Fruit fly (Drosophila melanogaster) whole organism, embryonic: ENCODE measurements around the gene Pde9.

Experiments
- ATbp ChIP-seq: fragments of 200-800 bp; sonication (Bioruptor generic); optimal IDR thresholded peaks from 2 replicates; lab custom pipeline; 2017; ENCODE audit warnings: missing biosample characterization, mild to moderate bottlenecking, missing genetic modification characterization, missing genetic modification reagents
- CG10462 ChIP-seq: fragments of 200-800 bp; sonication (Bioruptor generic); optimal IDR thresholded peaks from 2 replicates; lab custom pipeline; 2016; ENCODE audit warnings: missing biosample characterization, missing genetic modification characterization
- CG10543 ChIP-seq: fragments of 200-800 bp; sonication (Bioruptor generic); optimal IDR thresholded peaks from 3 replicates; lab custom pipeline; 2017; ENCODE audit warnings: missing biosample characterization, mild to moderate bottlenecking, missing genetic modification characterization, moderate library complexity
- CG10959 ChIP-seq: fragments of 200-800 bp; sonication (Bioruptor generic); IDR thresholded peaks from 2 replicates; pipeline ENCODE4 v1.3.6; 2022; ENCODE audit warnings: missing biosample characterization, missing genetic modification characterization
- CG11456 ChIP-seq: fragments of 200-800 bp; sonication (Bioruptor generic); IDR thresholded peaks from 3 replicates; pipeline ENCODE4 v1.3.6; 2022; ENCODE audit warnings: missing biosample characterization, missing genetic modification characterization
- CG12744 ChIP-seq: fragments of 200-800 bp; sonication (Bioruptor generic); optimal IDR thresholded peaks from 2 replicates; lab custom pipeline; 2016; ENCODE audit warnings: missing biosample characterization, missing genetic modification characterization
- CG12769 ChIP-seq: fragments of 200-800 bp; sonication (Bioruptor generic); optimal IDR thresholded peaks from 2 replicates; lab custom pipeline; 2019; ENCODE audit warnings: missing biosample characterization, mild to moderate bottlenecking, missing genetic modification characterization, moderate library complexity
- CG1529 ChIP-seq: fragments of 200-800 bp; sonication (Bioruptor generic); optimal IDR thresholded peaks from 3 replicates; lab custom pipeline; 2018; ENCODE audit warnings: missing biosample characterization, missing genetic modification characterization
- CG18476 ChIP-seq: fragments of 200-800 bp; sonication (Bioruptor generic); optimal IDR thresholded peaks from 2 replicates; lab custom pipeline; 2016; ENCODE audit warnings: missing biosample characterization, mild to moderate bottlenecking, missing genetic modification characterization
- CG2120 ChIP-seq: fragments of 200-800 bp; sonication (Bioruptor generic); optimal IDR thresholded peaks from 3 replicates; lab custom pipeline; 2016; ENCODE audit warnings: missing biosample characterization, missing genetic modification characterization
- CG2889 ChIP-seq: fragments of 200-800 bp; sonication (Bioruptor generic); IDR thresholded peaks from 3 replicates; pipeline ENCODE4 v1.3.6; 2022; ENCODE audit warnings: missing biosample characterization, missing genetic modification characterization
- CG3281 ChIP-seq: fragments of 200-800 bp; sonication (Bioruptor generic); optimal IDR thresholded peaks from 3 replicates; lab custom pipeline; 2017; ENCODE audit warnings: missing biosample characterization, mild to moderate bottlenecking, missing genetic modification characterization
- CG3726 ChIP-seq: fragments of 200-800 bp; sonication (Bioruptor generic); IDR thresholded peaks from 3 replicates; pipeline ENCODE4, ENCODE4 v1.3.6; 2022; ENCODE audit warnings: missing biosample characterization, missing genetic modification characterization
- CG3995 ChIP-seq: fragments of 200-800 bp; sonication (Bioruptor generic); optimal IDR thresholded peaks from 3 replicates; lab custom pipeline; 2016; ENCODE audit warnings: missing biosample characterization, missing genetic modification characterization
- CG4707 ChIP-seq: fragments of 200-800 bp; sonication (Bioruptor generic); optimal IDR thresholded peaks from 2 replicates; lab custom pipeline; 2018; ENCODE audit warnings: missing biosample characterization, mild to moderate bottlenecking, missing genetic modification characterization, moderate library complexity
- CG7357 ChIP-seq: fragments of 200-800 bp; sonication (Bioruptor generic); IDR thresholded peaks from 3 replicates; pipeline ENCODE4 v1.3.6; 2022; ENCODE audit warnings: missing biosample characterization, missing genetic modification characterization
- CG7556 ChIP-seq: fragments of 200-800 bp; sonication (Bioruptor generic); optimal IDR thresholded peaks from 2 replicates; lab custom pipeline; 2017; ENCODE audit warnings: missing biosample characterization, mild to moderate bottlenecking, missing genetic modification characterization
- CG7963 ChIP-seq: fragments of 200-800 bp; sonication (Bioruptor generic); IDR thresholded peaks from 3 replicates; pipeline ENCODE4 v1.3.6; 2022; ENCODE audit warnings: missing biosample characterization, missing genetic modification characterization; ENCODE audit not compliant: partially characterized antibody
- CG8089 ChIP-seq: fragments of 200-800 bp; sonication (Bioruptor generic); optimal IDR thresholded peaks from 3 replicates; lab custom pipeline; 2016; ENCODE audit warnings: missing biosample characterization, missing genetic modification characterization
- CG8478 ChIP-seq: fragments of >200 bp; optimal IDR thresholded peaks from 2 replicates; lab custom pipeline; 2018
- CG8924 ChIP-seq: fragments of 200-800 bp; optimal IDR thresholded peaks from 3 replicates; lab custom pipeline; 2019; ENCODE audit warnings: missing biosample characterization, mild to moderate bottlenecking, missing genetic modification characterization, moderate library complexity
- CG9437 ChIP-seq: fragments of 200-800 bp; sonication (Bioruptor generic); optimal IDR thresholded peaks from 2 replicates; lab custom pipeline; 2018; ENCODE audit warnings: missing biosample characterization, mild to moderate bottlenecking, missing genetic modification characterization
- CG9727 ChIP-seq: fragments of 200-800 bp; sonication (Bioruptor generic); optimal IDR thresholded peaks from 3 replicates; lab custom pipeline; 2017; ENCODE audit warnings: missing biosample characterization, mild to moderate bottlenecking, missing genetic modification characterization
- Dek ChIP-seq: fragments of 200-800 bp; sonication (Bioruptor generic); optimal IDR thresholded peaks from 3 replicates; lab custom pipeline; 2019; ENCODE audit warnings: missing biosample characterization, mild to moderate bottlenecking, missing genetic modification characterization, moderate library complexity
- Dfd ChIP-seq, 2 experiments: fragments of >200 bp; optimal IDR thresholded peaks; 2 replicates each; lab custom pipeline; 2017; ENCODE audit warnings: missing biosample characterization in 2 of 2, missing genetic modification characterization in 2 of 2
- Ets97D ChIP-seq: fragments of 200-800 bp; sonication (Bioruptor generic); optimal IDR thresholded peaks from 3 replicates; lab custom pipeline; 2016; ENCODE audit warnings: missing biosample characterization, missing genetic modification characterization
- H15 ChIP-seq: fragments of 200-800 bp; sonication (Bioruptor generic); IDR thresholded peaks from 3 replicates; pipeline ENCODE4 v1.3.6; 2022; ENCODE audit warnings: missing biosample characterization, missing genetic modification characterization
- MBD-R2 ChIP-seq: fragments of 200-800 bp; sonication (Bioruptor generic); IDR thresholded peaks from 2 replicates; pipeline ENCODE4 v1.3.6; 2022; ENCODE audit warnings: missing biosample characterization, missing genetic modification characterization
- NC2α ChIP-seq: fragments of 200-800 bp; sonication (Bioruptor generic); optimal IDR thresholded peaks from 2 replicates; lab custom pipeline; 2016; ENCODE audit warnings: missing biosample characterization, missing genetic modification characterization
- Nf-YA ChIP-seq: fragments of 200-800 bp; sonication (Bioruptor generic); IDR thresholded peaks from 2 replicates; pipeline ENCODE4 v1.3.6; 2022; ENCODE audit warnings: missing biosample characterization, missing genetic modification characterization
- Oli ChIP-seq: fragments of 200-800 bp; sonication (Bioruptor generic); optimal IDR thresholded peaks from 2 replicates; lab custom pipeline; 2018; ENCODE audit warnings: missing biosample characterization, mild to moderate bottlenecking, missing genetic modification characterization, moderate library complexity
- Scr ChIP-seq: fragments of 200-800 bp; sonication (Bioruptor generic); IDR thresholded peaks from 2 replicates; pipeline ENCODE4 v1.3.6; 2022; ENCODE audit warnings: missing biosample characterization, missing genetic modification characterization; ENCODE audit not compliant: partially characterized antibody
- Side ChIP-seq: fragments of 200-800 bp; sonication (Bioruptor generic); optimal IDR thresholded peaks from 2 replicates; lab custom pipeline; 2016; ENCODE audit warnings: missing biosample characterization, missing genetic modification characterization
- Stat92E ChIP-seq, 3 experiments: fragments of >200 bp in 2 of 3; fragments of 200-800 bp in 1 of 3; sonication (Bioruptor generic) in 1 of 3; optimal IDR thresholded peaks; 2 replicates each; lab custom pipeline; 2017 to 2019; ENCODE audit warnings: missing biosample characterization in 3 of 3, missing genetic modification characterization in 3 of 3, mild to moderate bottlenecking in 1 of 3, moderate library complexity in 1 of 3
- aop ChIP-seq: fragments of 200-800 bp; sonication (Bioruptor generic); IDR thresholded peaks from 2 replicates; pipeline ENCODE4 v1.3.6; 2022; ENCODE audit warnings: missing biosample characterization, missing genetic modification characterization
- cas ChIP-seq: fragments of 200-800 bp; sonication (Bioruptor generic); IDR thresholded peaks from 2 replicates; pipeline ENCODE4 v1.3.6; 2022; ENCODE audit warnings: missing biosample characterization, missing genetic modification characterization
- cwo ChIP-seq: fragments of 200-800 bp; sonication (Bioruptor generic); optimal IDR thresholded peaks from 3 replicates; lab custom pipeline; 2017; ENCODE audit warnings: missing biosample characterization, missing genetic modification characterization, mild to moderate bottlenecking, moderate library complexity, missing genetic modification reagents
- grn ChIP-seq: fragments of 200-800 bp; sonication (Bioruptor generic); optimal IDR thresholded peaks from 3 replicates; lab custom pipeline; 2017; ENCODE audit warnings: missing biosample characterization, missing genetic modification characterization
- ham ChIP-seq: fragments of 200-800 bp; sonication (Bioruptor generic); IDR thresholded peaks from 2 replicates; pipeline ENCODE4 v1.3.6; 2022; ENCODE audit warnings: missing biosample characterization, missing genetic modification characterization
- hbn ChIP-seq: fragments of 200-800 bp; sonication (Bioruptor generic); IDR thresholded peaks from 2 replicates; pipeline ENCODE4 v1.3.6; 2022; ENCODE audit warnings: missing biosample characterization, missing genetic modification characterization; ENCODE audit not compliant: partially characterized antibody
- insv ChIP-seq, 2 experiments: fragments of 200-800 bp; sonication (Bioruptor generic); optimal IDR thresholded peaks; 3 replicates each; lab custom pipeline; 2016 to 2018; ENCODE audit warnings: missing biosample characterization in 2 of 2, missing genetic modification characterization in 2 of 2
- kni ChIP-seq: fragments of 200-800 bp; sonication (Bioruptor generic); optimal IDR thresholded peaks from 3 replicates; lab custom pipeline; 2017; ENCODE audit warnings: mild to moderate bottlenecking, missing biosample characterization, missing genetic modification reagents, missing genetic modification characterization
- lbe ChIP-seq: fragments of 200-800 bp; sonication (Bioruptor generic); optimal IDR thresholded peaks from 2 replicates; lab custom pipeline; 2016; ENCODE audit warnings: missing biosample characterization, mild to moderate bottlenecking, missing genetic modification characterization
- rib ChIP-seq: fragments of 200-800 bp; sonication (Bioruptor generic); IDR thresholded peaks from 2 replicates; pipeline ENCODE4 v1.3.6; 2022; ENCODE audit warnings: missing biosample characterization, missing genetic modification characterization
- ro ChIP-seq: fragments of 200-800 bp; sonication (Bioruptor generic); IDR thresholded peaks from 2 replicates; pipeline ENCODE4 v1.3.6; 2022; ENCODE audit warnings: missing biosample characterization, missing genetic modification characterization
- salm ChIP-seq: fragments of 200-800 bp; sonication (Bioruptor generic); optimal IDR thresholded peaks from 2 replicates; lab custom pipeline; 2018; ENCODE audit warnings: missing biosample characterization, mild to moderate bottlenecking, missing genetic modification characterization
- sob ChIP-seq: fragments of 200-800 bp; sonication (Bioruptor generic); IDR thresholded peaks from 2 replicates; pipeline ENCODE4 v1.3.6; 2022; ENCODE audit warnings: missing biosample characterization, missing genetic modification characterization
- toy ChIP-seq: fragments of 200-800 bp; sonication (Bioruptor generic); IDR thresholded peaks from 2 replicates; pipeline ENCODE4 v1.3.6; 2022; ENCODE audit warnings: missing biosample characterization, missing genetic modification characterization
- vfl ChIP-seq: fragments of 200-800 bp; sonication (Bioruptor generic); optimal IDR thresholded peaks from 2 replicates; lab custom pipeline; 2016; ENCODE audit warnings: missing biosample characterization, missing genetic modification characterization
- yki ChIP-seq: fragments of >200 bp; optimal IDR thresholded peaks from 3 replicates; lab custom pipeline; 2018

The Pde9 gene

dm6 chrX:12750928-12751631 is 146.0 kb downstream of the Pde9 start (continued):
- peak; percentile 100 for TF ChIP-seq CG10462
- TF ChIP-seq CG2120 (GFP tag; lab: Kevin White, UChicago), result peak; percentile 100
- TF ChIP-seq Stat92E (GFP tag; optimal IDR thresholded peaks at IDR 0.05; lab: Kevin White, UChicago), result peak in 2 of 3 experiments; percentile 52 to 98
- no peak for TF ChIP-seq hbn (GFP tag; lab: Robert Waterston, UW)
- TF ChIP-seq CG3726 (GFP tag; lab: Robert Waterston, UW), result peak; percentile 99
- no peak for TF ChIP-seq CG8478 (lab: Kevin White, UChicago)
- TF ChIP-seq CG8089 (GFP tag; lab: Kevin White, UChicago), result peak; percentile 99
- peak; percentile 100 for TF ChIP-seq Dek (tag; lab: Kevin White, UChicago)
- peak; percentile 100 for TF ChIP-seq CG8924 (tag; lab: Kevin White, UChicago)
- peak; percentile 98 for TF ChIP-seq CG10959 (GFP tag; lab: Robert Waterston, UW)
- TF ChIP-seq CG7556 (GFP tag; lab: Kevin White, UChicago), result peak; percentile 100
- TF ChIP-seq cas (GFP tag; lab: Robert Waterston, UW), result peak; percentile 99
- no peak for TF ChIP-seq yki (lab: Kevin White, UChicago)
- TF ChIP-seq insv (GFP tag; optimal IDR thresholded peaks at IDR 0.05; lab: Kevin White, UChicago), result peak; percentile 85 to 90
- peak; percentile 95 for TF ChIP-seq Ets97D (GFP tag; lab: Kevin White, UChicago)
- peak; percentile 100 for TF ChIP-seq rib
- TF ChIP-seq Nf-YA, result peak; percentile 99
- peak; percentile 99 for TF ChIP-seq Side (GFP tag; lab: Kevin White, UChicago)
- TF ChIP-seq CG4707 (GFP tag; lab: Kevin White, UChicago), result peak; percentile 97
- TF ChIP-seq cwo (GFP tag; lab: Kevin White, UChicago), result peak; percentile 100
- TF ChIP-seq CG11456 (GFP tag; lab: Robert Waterston, UW), result peak; percentile 99
- TF ChIP-seq CG18476, result peak; percentile 99
- peak; percentile 100 for TF ChIP-seq CG3281
- peak; percentile 100 for TF ChIP-seq Oli
- peak in 1 of 2 experiments; percentile 96 for TF ChIP-seq Dfd (GFP tag; optimal IDR thresholded peaks at IDR 0.05; lab: Kevin White, UChicago)
- TF ChIP-seq sob, result peak; percentile 100
- peak; percentile 99 for TF ChIP-seq CG7357 (GFP tag; lab: Robert Waterston, UW)
- TF ChIP-seq CG3995 (GFP tag; lab: Kevin White, UChicago), result peak; percentile 91
- peak; percentile 100 for TF ChIP-seq CG9727 (GFP tag; lab: Kevin White, UChicago)
- TF ChIP-seq vfl (GFP tag; lab: Kevin White, UChicago), result peak; percentile 100
- TF ChIP-seq NC2α (GFP tag; lab: Kevin White, UChicago), result peak; percentile 99
- TF ChIP-seq MBD-R2 (GFP tag; lab: Robert Waterston, UW), result peak; percentile 100
- TF ChIP-seq aop (GFP tag; lab: Robert Waterston, UW), result peak; percentile 95
- TF ChIP-seq toy (GFP tag; lab: Robert Waterston, UW), result peak; percentile 100
- peak; percentile 93 for TF ChIP-seq kni (GFP tag; lab: Kevin White, UChicago)
- TF ChIP-seq CG12769 (tag; lab: Kevin White, UChicago), result peak; percentile 100
- TF ChIP-seq grn (GFP tag; lab: Kevin White, UChicago), result peak; percentile 89
- peak; percentile 100 for TF ChIP-seq ATbp (GFP tag; lab: Kevin White, UChicago)
- peak; percentile 62; the same call in 2 of the 3 replicates for TF ChIP-seq CG7963
- TF ChIP-seq CG1529 (GFP tag; lab: Kevin White, UChicago), result peak; percentile 100
- peak; percentile 100 for TF ChIP-seq CG12744 (GFP tag; lab: Kevin White, UChicago)
- peak; percentile 99 for TF ChIP-seq ro
- TF ChIP-seq CG9437 (GFP tag; lab: Kevin White, UChicago), result peak; percentile 98
- TF ChIP-seq H15 (GFP tag; lab: Robert Waterston, UW), result peak; percentile 99
- TF ChIP-seq Scr (GFP tag; lab: Robert Waterston, UW), result peak; percentile 56
- TF ChIP-seq lbe (GFP tag; lab: Kevin White, UChicago), result peak; percentile 97
- peak; percentile 100 for TF ChIP-seq CG2889 (GFP tag; lab: Robert Waterston, UW)
- TF ChIP-seq CG10543 (GFP tag; lab: Kevin White, UChicago), result peak; percentile 100
- peak; percentile 100 for TF ChIP-seq salm (tag; lab: Kevin White, UChicago)
- peak; percentile 100 for TF ChIP-seq ham (GFP tag; lab: Robert Waterston, UW)
